Fruit fly (Drosophila melanogaster): ENCODE data around the gene CG10237.

The CG10237 gene

dm6 chr2L:19425765-19426329 is 16.7 kb downstream of the CG10237 start (continued):
- TF ChIP-seq Fer2 (tag; optimal IDR thresholded peaks at IDR 0.05) (peak; percentile 32), stwl (tag; optimal IDR thresholded peaks at IDR 0.05) (peak; percentile 15), gce (GFP tag; IDR thresholded peaks at IDR 0.05) (0 out of 3 replicates have a peak, but pooled peaks have one; percentile 30), shn (GFP tag; optimal IDR thresholded peaks at IDR 0.05) (peak; percentile 42), otp (GFP tag; IDR thresholded peaks at IDR 0.05) (peak; percentile 94), CG7839 (tag; optimal IDR thresholded peaks at IDR 0.05) (peak; percentile 77), sna (GFP tag; IDR thresholded peaks at IDR 0.05; ENCODE audit: partially characterized antibody) (no peak), gsb (GFP tag; IDR thresholded peaks at IDR 0.05) (no peak), gsb-n (tag; optimal IDR thresholded peaks at IDR 0.05) (peak; percentile 64), Deaf1 (tag; optimal IDR thresholded peaks at IDR 0.05) (peak; percentile 44), C15 (GFP tag; IDR thresholded peaks at IDR 0.05) (no peak), Poxn (GFP tag; IDR thresholded peaks at IDR 0.05) (peak; percentile 16; the same call in 1 of the 2 replicates), Lhr (GFP tag; optimal IDR thresholded peaks at IDR 0.05) (peak; percentile 20), fu2 (GFP tag; optimal IDR thresholded peaks at IDR 0.05) (peak; percentile 38), chif (GFP tag; optimal IDR thresholded peaks at IDR 0.05) (peak in 1 of 2 experiments; percentile 58), CG30403 (GFP tag; optimal IDR thresholded peaks at IDR 0.05) (peak; percentile 83), Antp (GFP tag; optimal IDR thresholded peaks at IDR 0.05) (peak; percentile 64), CG4617 (GFP tag; optimal IDR thresholded peaks at IDR 0.05; ENCODE audit: borderline replicate concordance) (peak; percentile 9), CG6683 (GFP tag; optimal IDR thresholded peaks at IDR 0.05) (no peak), CG14050 (GFP tag; IDR thresholded peaks at IDR 0.05) (peak; percentile 62; the same call in 2 of the 3 replicates), zfh1 (GFP tag; IDR thresholded peaks at IDR 0.05) (peak; percentile 82), tx (GFP tag; optimal IDR thresholded peaks at IDR 0.05) (no peak), CG16813 (GFP tag; IDR thresholded peaks at IDR 0.05; ENCODE audit: partially characterized antibody) (no peak), psq (GFP tag; optimal IDR thresholded peaks at IDR 0.05) (no peak), CG11398 (GFP tag; optimal IDR thresholded peaks at IDR 0.05) (no peak), CG13123 (GFP tag; optimal IDR thresholded peaks at IDR 0.05) (no peak), tna (GFP tag; IDR thresholded peaks at IDR 0.05; ENCODE audit: partially characterized antibody) (no peak), CG32532 (GFP tag; IDR thresholded peaks at IDR 0.05) (peak; percentile 83), NC2β (GFP tag; optimal IDR thresholded peaks at IDR 0.05) (no peak), hth (optimal IDR thresholded peaks at IDR 0.05) (no peak), CG7928 (GFP tag; optimal IDR thresholded peaks at IDR 0.05) (no peak), Atf3 (GFP tag; optimal IDR thresholded peaks at IDR 0.05) (peak; percentile 25), CG3847 (GFP tag; IDR thresholded peaks at IDR 0.05) (peak; percentile 43), Med (GFP tag) (peak; percentile 92), CG4360 (GFP tag; IDR thresholded peaks at IDR 0.05) (peak; percentile 80), Dfd (GFP tag; optimal IDR thresholded peaks at IDR 0.05) (no peak), pzg (GFP tag; optimal IDR thresholded peaks at IDR 0.05) (no peak), CrebB (tag; optimal IDR thresholded peaks at IDR 0.05) (peak; percentile 52), bigmax (GFP tag; optimal IDR thresholded peaks at IDR 0.05) (no peak), CG30431 (GFP tag; optimal IDR thresholded peaks at IDR 0.05) (peak; percentile 64), grau (tag; optimal IDR thresholded peaks at IDR 0.05) (peak; percentile 97), Rx (GFP tag; IDR thresholded peaks at IDR 0.05) (peak; percentile 55), CG7786 (GFP tag; optimal IDR thresholded peaks at IDR 0.05) (peak; percentile 24), Adf1 (GFP tag; IDR thresholded peaks at IDR 0.05) (peak; percentile 30), Sry-δ (GFP tag; optimal IDR thresholded peaks at IDR 0.05) (no peak), Dll (GFP tag; IDR thresholded peaks at IDR 0.05; ENCODE audit: partially characterized antibody) (no peak), Mrtf (GFP tag; IDR thresholded peaks at IDR 0.05) (0 out of 3 replicates have a peak, but pooled peaks have one; percentile 32), CG10274 (GFP tag; optimal IDR thresholded peaks at IDR 0.05) (peak; percentile 18), Hmr (GFP tag; optimal IDR thresholded peaks at IDR 0.05) (peak; percentile 69), tll (GFP tag; optimal IDR thresholded peaks at IDR 0.05) (peak; percentile 19 to 91), eve (GFP tag; optimal IDR thresholded peaks at IDR 0.05) (no peak)
